Fruit fly (Drosophila melanogaster) whole organism, embryonic: ENCODE results near the gene CG34281.

Experiments
- Ada2b ChIP-seq: fragments of 200-800 bp; sonication (Bioruptor generic); IDR thresholded peaks from 2 replicates; pipeline ENCODE4 v1.3.6; 2022; ENCODE audit warnings: missing biosample characterization, missing genetic modification characterization
- Aef1 ChIP-seq: fragments of 200-800 bp; sonication (Bioruptor generic); IDR thresholded peaks from 3 replicates; pipeline ENCODE4 v1.3.6; 2022; ENCODE audit warnings: missing biosample characterization, missing genetic modification characterization
- BEAF-32 ChIP-seq: fragments of 200-800 bp; sonication (Bioruptor generic); optimal IDR thresholded peaks from 3 replicates; lab custom pipeline; 2017; ENCODE audit warnings: missing biosample characterization, missing genetic modification characterization, mild to moderate bottlenecking, moderate library complexity, missing genetic modification reagents
- CG10267 ChIP-seq: fragments of 200-800 bp; sonication (Bioruptor generic); optimal IDR thresholded peaks from 2 replicates; lab custom pipeline; 2018; ENCODE audit warnings: missing biosample characterization, mild to moderate bottlenecking, missing genetic modification characterization, moderate library complexity
- CG10979 ChIP-seq: fragments of 200-800 bp; sonication (Bioruptor generic); optimal IDR thresholded peaks from 2 replicates; lab custom pipeline; 2018; ENCODE audit warnings: missing biosample characterization, mild to moderate bottlenecking, missing genetic modification characterization, moderate library complexity
- CG12391 ChIP-seq: fragments of 200-800 bp; sonication (Bioruptor generic); optimal IDR thresholded peaks from 3 replicates; lab custom pipeline; 2018; ENCODE audit warnings: missing biosample characterization, mild to moderate bottlenecking, missing genetic modification characterization, moderate library complexity
- CG13287 ChIP-seq: fragments of 200-800 bp; sonication (Bioruptor generic); IDR thresholded peaks from 2 replicates; pipeline ENCODE4 v1.3.6; 2022; ENCODE audit warnings: missing biosample characterization, missing genetic modification characterization; ENCODE audit not compliant: partially characterized antibody
- CG15696 ChIP-seq: fragments of 200-800 bp; sonication (Bioruptor generic); optimal IDR thresholded peaks from 2 replicates; lab custom pipeline; 2019; ENCODE audit warnings: missing biosample characterization, mild to moderate bottlenecking, missing genetic modification characterization, moderate library complexity
- CG17802 ChIP-seq: fragments of 200-800 bp; sonication (Bioruptor generic); optimal IDR thresholded peaks from 2 replicates; lab custom pipeline; 2018; ENCODE audit warnings: missing biosample characterization, mild to moderate bottlenecking, missing genetic modification characterization, moderate library complexity
- CG2678 ChIP-seq: fragments of 200-800 bp; sonication (Bioruptor generic); optimal IDR thresholded peaks from 3 replicates; lab custom pipeline; 2019; ENCODE audit warnings: missing biosample characterization, mild to moderate bottlenecking, missing genetic modification characterization, moderate library complexity
- CG4617 ChIP-seq: fragments of 200-800 bp; sonication (Bioruptor generic); optimal IDR thresholded peaks from 3 replicates; lab custom pipeline; 2016; ENCODE audit warnings: missing biosample characterization, missing genetic modification characterization, borderline replicate concordance
- CG7928 ChIP-seq: fragments of 200-800 bp; sonication (Bioruptor generic); optimal IDR thresholded peaks from 2 replicates; lab custom pipeline; 2017; ENCODE audit warnings: missing biosample characterization, mild to moderate bottlenecking, missing genetic modification characterization
- CG8281 ChIP-seq: fragments of 200-800 bp; sonication (Bioruptor generic); optimal IDR thresholded peaks from 2 replicates; lab custom pipeline; 2018; ENCODE audit warnings: missing biosample characterization, mild to moderate bottlenecking, missing genetic modification characterization, moderate library complexity
- CG9797 ChIP-seq: fragments of 200-800 bp; sonication (Bioruptor generic); optimal IDR thresholded peaks from 3 replicates; lab custom pipeline; 2018; ENCODE audit warnings: missing biosample characterization, mild to moderate bottlenecking, missing genetic modification characterization
- CG9876 ChIP-seq: fragments of 200-800 bp; sonication (Bioruptor generic); optimal IDR thresholded peaks from 2 replicates; lab custom pipeline; 2016; ENCODE audit warnings: missing biosample characterization, missing genetic modification characterization
- Dad ChIP-seq: fragments of 200-800 bp; sonication (Bioruptor generic); optimal IDR thresholded peaks from 3 replicates; lab custom pipeline; 2016; ENCODE audit warnings: missing biosample characterization, missing genetic modification characterization
- Dref ChIP-seq: fragments of 200-800 bp; sonication (Bioruptor generic); IDR thresholded peaks from 2 replicates; pipeline ENCODE4 v1.3.6; 2022; ENCODE audit warnings: missing biosample characterization, missing genetic modification characterization
- E2f2 ChIP-seq: fragments of 200-800 bp; sonication (Bioruptor generic); IDR thresholded peaks from 2 replicates; pipeline ENCODE4 v1.3.6; 2022; ENCODE audit warnings: missing biosample characterization, missing genetic modification characterization
- Ets97D ChIP-seq: fragments of 200-800 bp; sonication (Bioruptor generic); optimal IDR thresholded peaks from 3 replicates; lab custom pipeline; 2016; ENCODE audit warnings: missing biosample characterization, missing genetic modification characterization
- Gug ChIP-seq: fragments of 200-800 bp; sonication (Bioruptor generic); IDR thresholded peaks from 4 replicates; pipeline ENCODE4 v1.3.6; 2022; ENCODE audit warnings: missing biosample characterization, missing genetic modification characterization
- Lim3 ChIP-seq: fragments of 200-800 bp; sonication (Bioruptor generic); IDR thresholded peaks from 2 replicates; pipeline ENCODE4 v1.3.6; 2022; ENCODE audit warnings: missing biosample characterization, missing genetic modification characterization
- Med ChIP-seq: fragments of 200-800 bp; sonication (Bioruptor generic); peaks from one replicate; lab custom pipeline; 2016; ENCODE audit warnings: missing biosample characterization, missing genetic modification characterization, mild to moderate bottlenecking, inconsistent platforms, moderate library complexity
- Mes4 ChIP-seq: fragments of 200-800 bp; sonication (Bioruptor generic); optimal IDR thresholded peaks from 2 replicates; lab custom pipeline; 2016; ENCODE audit warnings: missing biosample characterization, missing genetic modification characterization
- Nf-YB ChIP-seq: fragments of 200-800 bp; sonication (Bioruptor generic); optimal IDR thresholded peaks from 3 replicates; lab custom pipeline; 2019; ENCODE audit warnings: missing biosample characterization, mild to moderate bottlenecking, missing genetic modification characterization, moderate library complexity
- Nf-YC ChIP-seq: fragments of 200-800 bp; optimal IDR thresholded peaks from 3 replicates; lab custom pipeline; 2019; ENCODE audit warnings: missing biosample characterization, mild to moderate bottlenecking, missing genetic modification characterization, moderate library complexity
- NfI ChIP-seq: fragments of 200-800 bp; sonication (Bioruptor generic); optimal IDR thresholded peaks from 3 replicates; lab custom pipeline; 2018; ENCODE audit warnings: missing biosample characterization, mild to moderate bottlenecking, missing genetic modification characterization, moderate library complexity
- Pdp1 ChIP-seq, 2 experiments: fragments of 200-800 bp; sonication (Bioruptor generic); optimal IDR thresholded peaks; 3 replicates each; lab custom pipeline; 2016; ENCODE audit warnings: missing biosample characterization in 2 of 2, missing genetic modification characterization in 2 of 2, mild to moderate bottlenecking in 1 of 2, moderate library complexity in 1 of 2
- Ravus ChIP-seq: fragments of 200-800 bp; sonication (Bioruptor generic); IDR thresholded peaks from 2 replicates; pipeline ENCODE4 v1.3.6; 2022; ENCODE audit warnings: missing biosample characterization, missing genetic modification characterization
- Scr ChIP-seq: fragments of 200-800 bp; sonication (Bioruptor generic); IDR thresholded peaks from 2 replicates; pipeline ENCODE4 v1.3.6; 2022; ENCODE audit warnings: missing biosample characterization, missing genetic modification characterization; ENCODE audit not compliant: partially characterized antibody
- Spps ChIP-seq: fragments of 200-800 bp; sonication (Bioruptor generic); optimal IDR thresholded peaks from 2 replicates; lab custom pipeline; 2018; ENCODE audit warnings: missing biosample characterization, mild to moderate bottlenecking, missing genetic modification characterization
- Sry-β ChIP-seq: fragments of 200-800 bp; sonication (Bioruptor generic); optimal IDR thresholded peaks from 2 replicates; lab custom pipeline; 2018; ENCODE audit warnings: missing biosample characterization, mild to moderate bottlenecking, missing genetic modification characterization, moderate library complexity
- ap ChIP-seq: fragments of 200-800 bp; sonication (Bioruptor generic); IDR thresholded peaks from 2 replicates; pipeline ENCODE4 v1.3.6; 2022; ENCODE audit warnings: missing biosample characterization, missing genetic modification characterization
- ase ChIP-seq: fragments of 200-800 bp; sonication (Bioruptor generic); IDR thresholded peaks from 3 replicates; pipeline ENCODE4 v1.3.6; 2022; ENCODE audit warnings: missing biosample characterization, missing genetic modification characterization
- az2 ChIP-seq: fragments of 200-800 bp; sonication (Bioruptor generic); optimal IDR thresholded peaks from 3 replicates; lab custom pipeline; 2016; ENCODE audit warnings: missing biosample characterization, missing genetic modification characterization
- bbx ChIP-seq: fragments of 200-800 bp; sonication (Bioruptor generic); IDR thresholded peaks from 2 replicates; pipeline ENCODE4 v1.3.6; 2022; ENCODE audit warnings: missing biosample characterization, missing genetic modification characterization; ENCODE audit not compliant: partially characterized antibody
- btn ChIP-seq: fragments of 200-800 bp; sonication (Bioruptor generic); optimal IDR thresholded peaks from 2 replicates; lab custom pipeline; 2016; ENCODE audit warnings: missing biosample characterization, missing genetic modification characterization
- crp ChIP-seq, 2 experiments: fragments of 200-800 bp; sonication (Bioruptor generic); optimal IDR thresholded peaks; 2 replicates in 1 of 2; 3 replicates in 1 of 2; lab custom pipeline; 2017; ENCODE audit warnings: missing biosample characterization in 2 of 2, missing genetic modification characterization in 2 of 2, mild to moderate bottlenecking in 1 of 2, moderate library complexity in 1 of 2
- ems ChIP-seq: fragments of 200-800 bp; sonication (Bioruptor generic); optimal IDR thresholded peaks from 3 replicates; lab custom pipeline; 2016; ENCODE audit warnings: missing biosample characterization, missing genetic modification characterization
- gcm ChIP-seq: fragments of 200-800 bp; sonication (Bioruptor generic); optimal IDR thresholded peaks from 2 replicates; lab custom pipeline; 2019; ENCODE audit warnings: missing biosample characterization, mild to moderate bottlenecking, missing genetic modification characterization, moderate library complexity
- gfzf ChIP-seq: fragments of 200-800 bp; sonication (Bioruptor generic); optimal IDR thresholded peaks from 2 replicates; lab custom pipeline; 2016; ENCODE audit warnings: missing biosample characterization, mild to moderate bottlenecking, missing genetic modification characterization, moderate library complexity
- gsb ChIP-seq: fragments of 200-800 bp; sonication (Bioruptor generic); IDR thresholded peaks from 2 replicates; pipeline ENCODE4 v1.3.6; 2022; ENCODE audit warnings: missing biosample characterization, missing genetic modification characterization
- lola ChIP-seq, 3 experiments: fragments of >200 bp in 2 of 3; fragments of 200-800 bp in 1 of 3; sonication (Bioruptor generic) in 1 of 3; optimal IDR thresholded peaks; 2 replicates each; lab custom pipeline; 2017 to 2019; ENCODE audit warnings: missing biosample characterization in 3 of 3, missing genetic modification characterization in 3 of 3, mild to moderate bottlenecking in 1 of 3, moderate library complexity in 1 of 3
- phol ChIP-seq: fragments of 200-800 bp; sonication (Bioruptor generic); optimal IDR thresholded peaks from 3 replicates; lab custom pipeline; 2018; ENCODE audit warnings: missing biosample characterization, mild to moderate bottlenecking, missing genetic modification characterization, moderate library complexity
- sc ChIP-seq, 3 experiments: fragments of >200 bp in 2 of 3; fragments of 200-800 bp in 1 of 3; sonication (Bioruptor generic) in 1 of 3; optimal IDR thresholded peaks; 2 replicates in 2 of 3; 3 replicates in 1 of 3; lab custom pipeline; 2017; ENCODE audit warnings: mild to moderate bottlenecking in 1 of 3, missing biosample characterization in 1 of 3, missing genetic modification characterization in 1 of 3, missing genetic modification reagents in 1 of 3
- sd ChIP-seq: fragments of 200-800 bp; sonication (Bioruptor generic); optimal IDR thresholded peaks from 3 replicates; lab custom pipeline; 2018; ENCODE audit warnings: missing biosample characterization, mild to moderate bottlenecking, missing genetic modification characterization, moderate library complexity
- seq ChIP-seq: fragments of 200-800 bp; sonication (Bioruptor generic); IDR thresholded peaks from 2 replicates; pipeline ENCODE4 v1.3.6; 2022; ENCODE audit warnings: missing biosample characterization, missing genetic modification characterization
- sqz ChIP-seq: fragments of 200-800 bp; sonication (Bioruptor generic); optimal IDR thresholded peaks from 3 replicates; lab custom pipeline; 2018; ENCODE audit warnings: missing biosample characterization, mild to moderate bottlenecking, missing genetic modification characterization
- stwl ChIP-seq: fragments of 200-800 bp; sonication (Bioruptor generic); optimal IDR thresholded peaks from 3 replicates; lab custom pipeline; 2018; ENCODE audit warnings: missing biosample characterization, mild to moderate bottlenecking, missing genetic modification characterization, moderate library complexity
- wek ChIP-seq: fragments of 200-800 bp; sonication (Bioruptor generic); optimal IDR thresholded peaks from 3 replicates; lab custom pipeline; 2018; ENCODE audit warnings: missing biosample characterization, mild to moderate bottlenecking, missing genetic modification characterization, moderate library complexity

The CG34281 gene

dm6 chr3R:17605872-17606271 is 6.8 kb upstream of the CG34281 start, which contains the start of gene sll (continued):
- peak; percentile 11 to 79 for TF ChIP-seq crp (GFP tag; optimal IDR thresholded peaks at IDR 0.05; lab: Kevin White, UChicago)
- TF ChIP-seq Ada2b: no peak
- TF ChIP-seq sd: no peak
- peak; percentile 28 for TF ChIP-seq Nf-YB (GFP tag; lab: Kevin White, UChicago)
- no peak for TF ChIP-seq Sry-β (GFP tag; lab: Kevin White, UChicago)
- peak; percentile 14 for TF ChIP-seq CG2678 (tag; lab: Kevin White, UChicago)
- TF ChIP-seq CG8281 (tag; lab: Kevin White, UChicago): no peak
- peak; percentile 9 for TF ChIP-seq CG12391 (tag; lab: Kevin White, UChicago)
- peak; percentile 0 for TF ChIP-seq Ets97D (GFP tag; lab: Kevin White, UChicago)
- peak; percentile 99 for TF ChIP-seq wek (GFP tag; lab: Kevin White, UChicago)
- TF ChIP-seq phol (tag; lab: Kevin White, UChicago): peak; percentile 25
- no peak for TF ChIP-seq Gug
- no peak for TF ChIP-seq gsb (GFP tag; lab: Robert Waterston, UW)
- no peak for TF ChIP-seq CG15696
- TF ChIP-seq CG17802 (tag; lab: Kevin White, UChicago): no peak
- TF ChIP-seq Lim3 (GFP tag; lab: Robert Waterston, UW): no peak
- no peak for TF ChIP-seq Mes4
- TF ChIP-seq CG7928 (GFP tag; lab: Kevin White, UChicago): no peak
- no peak for TF ChIP-seq Nf-YC
- TF ChIP-seq Pdp1 (GFP tag; optimal IDR thresholded peaks at IDR 0.05; lab: Kevin White, UChicago): peak in 1 of 2 experiments; percentile 61
- no peak for TF ChIP-seq Spps (tag; lab: Kevin White, UChicago)
- peak; percentile 39 for TF ChIP-seq CG4617 (GFP tag; lab: Kevin White, UChicago)
- TF ChIP-seq NfI (GFP tag; lab: Kevin White, UChicago): no peak
- peak; percentile 20 for TF ChIP-seq CG10267 (tag; lab: Kevin White, UChicago)
- TF ChIP-seq Aef1 (GFP tag; lab: Robert Waterston, UW): no peak
- peak; percentile 7 for TF ChIP-seq CG10979 (tag; lab: Kevin White, UChicago)
- TF ChIP-seq CG9876: no peak
- peak; percentile 42 for TF ChIP-seq BEAF-32 (GFP tag; lab: Kevin White, UChicago)
- TF ChIP-seq ems: no peak
- peak; percentile 68 for TF ChIP-seq sqz
- TF ChIP-seq bbx (GFP tag; lab: Robert Waterston, UW): peak; percentile 35; the same call in 1 of the 2 replicates
- no peak for TF ChIP-seq az2 (GFP tag; lab: Kevin White, UChicago)
- TF ChIP-seq lola (GFP tag; optimal IDR thresholded peaks at IDR 0.05; lab: Kevin White, UChicago): peak in 1 of 3 experiments; percentile 1
- TF ChIP-seq stwl (tag; lab: Kevin White, UChicago): peak; percentile 51
- TF ChIP-seq ap: no peak
- peak; percentile 75 for TF ChIP-seq Med (GFP tag; lab: Kevin White, UChicago)
- no peak; the same call in 1 of the 2 replicates for TF ChIP-seq Scr (GFP tag; lab: Robert Waterston, UW)
- TF ChIP-seq sc (optimal IDR thresholded peaks at IDR 0.05; lab: Kevin White, UChicago): no peak
- TF ChIP-seq sc (GFP tag; optimal IDR thresholded peaks at IDR 0.05; lab: Kevin White, UChicago): no peak
- peak; percentile 37 for TF ChIP-seq Dref
- no peak for TF ChIP-seq gcm (GFP tag; lab: Kevin White, UChicago)
- TF ChIP-seq CG13287: peak; percentile 28; the same call in 1 of the 2 replicates
- TF ChIP-seq gfzf (GFP tag; lab: Kevin White, UChicago): peak; percentile 72
- TF ChIP-seq Ravus (GFP tag; lab: Robert Waterston, UW): no peak
- peak; percentile 29; the same call in 1 of the 2 replicates for TF ChIP-seq E2f2 (GFP tag; lab: Robert Waterston, UW)
- TF ChIP-seq CG9797 (GFP tag; lab: Kevin White, UChicago): peak; percentile 64
- no peak for TF ChIP-seq ase
- TF ChIP-seq seq: no peak
- TF ChIP-seq Dad (GFP tag; lab: Kevin White, UChicago): no peak
- TF ChIP-seq btn (GFP tag; lab: Kevin White, UChicago): no peak
